Worm (Caenorhabditis elegans) whole organism, L2 larva: ENCODE data around the gene srz-104.

Source experiments
- F13H6.1 ChIP-seq: sonication (generic microtip); optimal IDR thresholded peaks from 2 replicates; lab custom pipeline; 2016; ENCODE audit warnings: missing genetic modification characterization, missing compliant biosample characterization
- R02D3.7 ChIP-seq: fragments of 150-350 bp; optimal IDR thresholded peaks from 2 replicates; lab custom pipeline; 2014; ENCODE audit warnings: missing biosample characterization, missing genetic modification characterization
- Y55F3AM.14 ChIP-seq: fragments of 200-800 bp; sonication (Bioruptor generic); optimal IDR thresholded peaks from 2 replicates; lab custom pipeline; 2018; ENCODE audit warnings: mild to moderate bottlenecking, missing genetic modification characterization, missing compliant biosample characterization
- alr-1 ChIP-seq: fragments of 150-350 bp; optimal IDR thresholded peaks from 2 replicates; lab custom pipeline; 2014; ENCODE audit warnings: missing biosample characterization, missing genetic modification characterization
- aly-2 ChIP-seq: fragments of 150-350 bp; optimal IDR thresholded peaks from 2 replicates; lab custom pipeline; 2014; ENCODE audit warnings: missing biosample characterization, missing genetic modification characterization
- ama-1 ChIP-seq: fragments of 150-350 bp; optimal IDR thresholded peaks from 2 replicates; lab custom pipeline; 2018; ENCODE audit warnings: inconsistent platforms
- blmp-1 ChIP-seq: sonication (generic microtip); optimal IDR thresholded peaks from 2 replicates; lab custom pipeline; 2017; ENCODE audit warnings: missing genetic modification characterization, mild to moderate bottlenecking, missing compliant biosample characterization, antibody characterized with exemption, moderate library complexity; ENCODE audit not compliant: insufficient read depth
- ceh-16 ChIP-seq: fragments of 150-350 bp; optimal IDR thresholded peaks from 2 replicates; lab custom pipeline; 2014; ENCODE audit warnings: missing biosample characterization, missing genetic modification characterization
- crh-2 ChIP-seq: sonication (generic microtip); optimal IDR thresholded peaks from 2 replicates; lab custom pipeline; 2017; ENCODE audit warnings: missing biosample characterization, missing genetic modification characterization
- dmd-4 ChIP-seq: sonication (generic microtip); optimal IDR thresholded peaks from 2 replicates; lab custom pipeline; 2017; ENCODE audit warnings: missing biosample characterization, missing genetic modification characterization
- egl-27 ChIP-seq: sonication (generic microtip); optimal IDR thresholded peaks from 3 replicates; lab custom pipeline; 2017; ENCODE audit warnings: missing biosample characterization, missing genetic modification reagents, missing genetic modification characterization
- elt-3 ChIP-seq: sonication (generic microtip); optimal IDR thresholded peaks from 2 replicates; lab custom pipeline; 2017; ENCODE audit warnings: missing biosample characterization, missing genetic modification characterization
- fos-1 ChIP-seq: fragments of 150-350 bp; optimal IDR thresholded peaks from 2 replicates; lab custom pipeline; 2014; ENCODE audit warnings: missing biosample characterization, missing genetic modification characterization
- gmeb-1 ChIP-seq: fragments of 150-350 bp; optimal IDR thresholded peaks from 2 replicates; lab custom pipeline; 2014; ENCODE audit warnings: missing biosample characterization, missing genetic modification characterization
- lin-11 ChIP-seq: fragments of 150-350 bp; sonication (generic microtip); optimal IDR thresholded peaks from 2 replicates; lab custom pipeline; 2014; ENCODE audit warnings: missing biosample characterization, missing genetic modification characterization, inconsistent platforms, mixed read lengths
- lin-13 ChIP-seq: fragments of 150-350 bp; optimal IDR thresholded peaks from 2 replicates; lab custom pipeline; 2014; ENCODE audit warnings: missing biosample characterization, missing genetic modification reagents, missing genetic modification characterization
- lin-39 ChIP-seq: fragments of 150-350 bp; optimal IDR thresholded peaks from 2 replicates; lab custom pipeline; 2014; ENCODE audit warnings: missing biosample characterization, missing genetic modification reagents, missing genetic modification characterization
- lsy-2 ChIP-seq, 2 experiments: fragments of 150-350 bp in 1 of 2; sonication (generic microtip) in 1 of 2; optimal IDR thresholded peaks; 2 replicates each; lab custom pipeline; 2014 to 2017; ENCODE audit warnings: missing biosample characterization in 2 of 2, missing genetic modification characterization in 2 of 2
- mab-5 ChIP-seq: fragments of 150-350 bp; optimal IDR thresholded peaks from 2 replicates; lab custom pipeline; 2014; ENCODE audit warnings: missing biosample characterization, missing genetic modification characterization
- mbf-1 ChIP-seq: sonication (generic microtip); optimal IDR thresholded peaks from 2 replicates; lab custom pipeline; 2017; ENCODE audit warnings: missing biosample characterization, missing genetic modification characterization
- nhr-10 ChIP-seq: sonication (generic microtip); optimal IDR thresholded peaks from 2 replicates; lab custom pipeline; 2017; ENCODE audit warnings: missing biosample characterization, missing genetic modification characterization
- nhr-129 ChIP-seq: fragments of 150-350 bp; optimal IDR thresholded peaks from 2 replicates; lab custom pipeline; 2014; ENCODE audit warnings: missing biosample characterization, missing genetic modification characterization
- nhr-23 ChIP-seq: fragments of 150-350 bp; optimal IDR thresholded peaks from 2 replicates; lab custom pipeline; 2014; ENCODE audit warnings: missing biosample characterization, missing genetic modification reagents, missing genetic modification characterization
- nhr-237 ChIP-seq: fragments of 150-350 bp; optimal IDR thresholded peaks from 2 replicates; lab custom pipeline; 2014; ENCODE audit warnings: missing biosample characterization, missing genetic modification characterization
- nhr-6 ChIP-seq: fragments of 150-350 bp; optimal IDR thresholded peaks from 2 replicates; lab custom pipeline; 2014; ENCODE audit warnings: missing biosample characterization, missing genetic modification characterization
- peb-1 ChIP-seq: fragments of 150-350 bp; optimal IDR thresholded peaks from 2 replicates; lab custom pipeline; 2014; ENCODE audit warnings: missing biosample characterization, missing genetic modification characterization
- sem-4 ChIP-seq: fragments of 150-350 bp; optimal IDR thresholded peaks from 2 replicates; lab custom pipeline; 2014; ENCODE audit warnings: missing biosample characterization, missing genetic modification reagents, missing genetic modification characterization
- skn-1 ChIP-seq: sonication (generic microtip); optimal IDR thresholded peaks from 2 replicates; lab custom pipeline; 2017; ENCODE audit warnings: missing biosample characterization, missing genetic modification characterization
- sma-9 ChIP-seq, 2 experiments: fragments of 150-350 bp in 1 of 2; sonication (generic microtip) in 1 of 2; optimal IDR thresholded peaks; 2 replicates each; lab custom pipeline; 2014 to 2016; ENCODE audit warnings: missing genetic modification characterization in 2 of 2, mild to moderate bottlenecking in 1 of 2, missing biosample characterization in 1 of 2, missing compliant biosample characterization in 1 of 2, missing genetic modification reagents in 1 of 2, moderate library complexity in 1 of 2
- unc-39 ChIP-seq: fragments of 150-350 bp; optimal IDR thresholded peaks from 2 replicates; lab custom pipeline; 2014; ENCODE audit warnings: missing biosample characterization, missing genetic modification characterization
- unc-55 ChIP-seq: fragments of 150-350 bp; sonication (generic microtip); optimal IDR thresholded peaks from 3 replicates; lab custom pipeline; 2014; ENCODE audit warnings: missing biosample characterization, missing genetic modification reagents, missing genetic modification characterization
- unc-62 ChIP-seq: fragments of 150-350 bp; optimal IDR thresholded peaks from 2 replicates; lab custom pipeline; 2014; ENCODE audit warnings: missing biosample characterization, missing genetic modification reagents, missing genetic modification characterization
- zag-1 ChIP-seq: fragments of 150-350 bp; optimal IDR thresholded peaks from 2 replicates; lab custom pipeline; 2014; ENCODE audit warnings: missing biosample characterization, missing genetic modification characterization
- ztf-1 ChIP-seq: fragments of 200-800 bp; sonication (Bioruptor generic); conservative IDR thresholded peaks from 2 replicates; pipeline ENCODE4 v1.3.6; 2022; ENCODE audit warnings: missing genetic modification characterization, missing compliant biosample characterization

srz-104 gene

DNA sequence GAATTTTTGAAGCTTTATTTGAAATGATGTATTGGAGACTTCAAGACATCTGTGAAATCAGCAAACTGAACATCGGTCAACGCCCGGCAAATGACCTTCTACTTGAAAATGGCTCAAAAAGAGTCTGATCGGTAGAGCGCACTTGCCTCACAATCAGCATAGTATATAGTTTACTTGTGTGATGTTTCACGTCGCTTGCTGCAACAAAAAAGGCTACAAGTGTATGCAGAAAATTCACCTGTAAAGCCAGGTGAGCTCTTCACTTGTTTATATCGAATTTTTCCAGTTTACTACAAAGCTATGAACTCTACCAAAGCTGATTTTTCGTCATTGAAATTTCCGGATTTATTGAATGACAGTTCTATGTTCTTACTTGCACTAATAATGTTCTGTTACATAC lies 9.1 kb downstream of the srz-104 start, which contains the start of gene srz-71:
Gene srz-71 (plus strand): TSS at position 301 of the 400 bp plus-strand sequence.
- no peak for TF ChIP-seq gmeb-1 (tag; lab: Kevin White, UChicago)
- no peak for TF ChIP-seq mab-5 (tag; lab: Kevin White, UChicago)
- no peak for TF ChIP-seq lin-11 (tag; lab: Kevin White, UChicago)
- TF ChIP-seq blmp-1 (tag; lab: Kevin White, UChicago) = no peak
- TF ChIP-seq unc-39 (tag; lab: Kevin White, UChicago) = no peak
- no peak for TF ChIP-seq crh-2 (tag; lab: Kevin White, UChicago)
- TF ChIP-seq unc-62 (GFP tag; lab: Kevin White, UChicago) = no peak
- no peak for TF ChIP-seq sem-4 (tag; lab: Kevin White, UChicago)
- no peak for TF ChIP-seq ama-1
- TF ChIP-seq nhr-237 (tag; lab: Kevin White, UChicago) = no peak
- no peak for TF ChIP-seq dmd-4 (tag; lab: Kevin White, UChicago)
- no peak for TF ChIP-seq unc-55 (GFP tag; lab: Kevin White, UChicago)
- TF ChIP-seq fos-1 (tag; lab: Kevin White, UChicago) = no peak
- TF ChIP-seq aly-2 (tag; lab: Kevin White, UChicago) = no peak
- TF ChIP-seq peb-1 (tag; lab: Kevin White, UChicago) = no peak
- TF ChIP-seq ceh-16 (tag; lab: Kevin White, UChicago) = no peak
- no peak for TF ChIP-seq Y55F3AM.14 (GFP tag; lab: Kevin White, UChicago)
- TF ChIP-seq zag-1 (tag; lab: Kevin White, UChicago) = no peak
- no peak for TF ChIP-seq nhr-129 (tag; lab: Kevin White, UChicago)
- TF ChIP-seq alr-1 (tag; lab: Kevin White, UChicago) = no peak
- TF ChIP-seq, all 48 proteins: peak for 0

DNA sequence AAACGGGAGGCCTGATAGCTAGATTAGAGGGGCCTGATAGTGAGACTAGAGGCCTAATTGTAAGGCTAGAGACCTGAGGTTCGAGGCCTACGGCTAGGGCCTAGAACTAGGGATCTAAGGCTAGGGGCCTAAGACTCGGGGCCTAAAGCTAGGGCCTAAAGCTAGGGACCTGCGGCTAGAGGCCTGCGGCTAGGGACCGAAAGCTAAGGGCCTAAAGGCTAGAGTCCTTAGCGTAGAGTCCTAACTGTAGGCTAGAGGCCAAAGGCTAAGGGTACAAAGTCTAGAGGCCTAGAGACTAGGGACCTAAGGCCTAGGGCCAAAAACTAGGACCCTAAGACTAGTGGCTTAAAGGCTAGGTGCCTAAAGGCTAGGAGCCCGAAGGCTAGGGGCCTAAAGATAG lies 9.6 kb downstream of the srz-104 start:
- no peak for TF ChIP-seq dmd-4 (tag; lab: Kevin White, UChicago)
- TF ChIP-seq F13H6.1 (tag; lab: Kevin White, UChicago) = no peak
- no peak for TF ChIP-seq blmp-1 (tag; lab: Kevin White, UChicago)
- no peak for TF ChIP-seq lin-13
- TF ChIP-seq unc-62 (GFP tag; lab: Kevin White, UChicago) = no peak

- no peak for TF ChIP-seq blmp-1 (tag; lab: Kevin White, UChicago)
- no peak for TF ChIP-seq zag-1 (tag; lab: Kevin White, UChicago)
- TF ChIP-seq nhr-6 = no peak
- no peak for TF ChIP-seq lin-11 (tag; lab: Kevin White, UChicago)
- TF ChIP-seq egl-27 (tag; lab: Kevin White, UChicago) = no peak
- no peak for TF ChIP-seq nhr-23 (tag; lab: Kevin White, UChicago)
- no peak for TF ChIP-seq sma-9 (GFP tag; optimal IDR thresholded peaks at IDR 0.05; lab: Kevin White, UChicago)
- TF ChIP-seq sma-9 (tag; optimal IDR thresholded peaks at IDR 0.05; lab: Kevin White, UChicago) = no peak
- TF ChIP-seq elt-3 = no peak
- no peak for TF ChIP-seq F13H6.1 (tag; lab: Kevin White, UChicago)
- no peak for TF ChIP-seq mbf-1 (tag; lab: Kevin White, UChicago)
- no peak for TF ChIP-seq ztf-1
- TF ChIP-seq Y55F3AM.14 (GFP tag; lab: Kevin White, UChicago) = no peak
Measured at ce11 chrIV:16335037-16335436, 11.6 kb downstream of the srz-104 start, which contains the start of gene srz-38. TSS of gene srz-38 (plus strand) at chrIV:16335337.

- TF ChIP-seq crh-2 (tag; lab: Kevin White, UChicago) (no peak), lin-39 (tag; lab: Kevin White, UChicago) (no peak), R02D3.7 (tag; lab: Kevin White, UChicago) (no peak), sem-4 (tag; lab: Kevin White, UChicago) (no peak), lsy-2 (tag; optimal IDR thresholded peaks at IDR 0.05; lab: Kevin White, UChicago) (no peak), lin-13 (no peak), skn-1 (tag; lab: Kevin White, UChicago) (no peak)
Measured at ce11 chrIV:16336721-16337120, 13.2 kb downstream of the srz-104 start, which contains the start of gene C35D6.13. TSS of gene C35D6.13 (plus strand) at chrIV:16337021.

DNA sequence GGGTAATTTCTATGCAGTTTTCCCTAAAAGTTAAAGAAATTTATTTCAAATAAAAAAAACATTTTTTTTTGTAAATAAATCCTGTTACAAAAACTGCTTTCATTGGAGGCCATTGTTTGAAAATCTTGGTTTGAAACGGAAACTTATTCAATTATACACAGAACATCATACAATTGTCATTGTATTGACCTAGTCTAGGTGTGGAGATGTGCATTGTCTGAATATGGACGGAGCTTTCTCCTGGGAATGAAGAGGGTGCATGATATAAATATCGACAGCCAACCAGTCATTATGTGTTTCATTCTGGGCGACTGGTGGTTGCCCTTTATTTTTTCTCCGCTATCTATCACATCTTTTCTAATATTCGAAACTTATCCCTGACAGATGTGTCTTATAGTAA lies 23.0 kb downstream of the srz-104 start, which contains the start of gene C35D6.3:
Gene C35D6.3 (plus strand): TSS at position 301 of the 400 bp plus-strand sequence.
- TF ChIP-seq nhr-10 (tag; lab: Kevin White, UChicago) (no peak), aly-2 (tag; lab: Kevin White, UChicago) (no peak), dmd-4 (tag; lab: Kevin White, UChicago) (no peak), nhr-23 (tag; lab: Kevin White, UChicago) (no peak), ceh-16 (tag; lab: Kevin White, UChicago) (no peak), Y55F3AM.14 (GFP tag; lab: Kevin White, UChicago) (no peak), skn-1 (tag; lab: Kevin White, UChicago) (no peak), lsy-2 (tag; optimal IDR thresholded peaks at IDR 0.05; lab: Kevin White, UChicago) (no peak), nhr-237 (tag; lab: Kevin White, UChicago) (no peak), unc-55 (GFP tag; lab: Kevin White, UChicago) (no peak)
- TF ChIP-seq, all 48 proteins: peak for 0
